Worm (Caenorhabditis elegans) whole organism, L4 larva: ENCODE results near the gene fbxa-158.

Experiments used
- ZK546.5 ChIP-seq, 2 experiments: sonication (generic microtip); optimal IDR thresholded peaks; 2 replicates each; lab custom pipeline; 2017; ENCODE audit warnings: missing biosample characterization in 2 of 2, missing genetic modification characterization in 2 of 2
- ceh-20 ChIP-seq: fragments of 200-800 bp; sonication (Bioruptor generic); IDR thresholded peaks from 2 replicates; pipeline ENCODE4 v1.3.6; 2022; ENCODE audit warnings: missing genetic modification reagents, missing genetic modification characterization, missing compliant biosample characterization
- ceh-28 ChIP-seq: fragments of 150-350 bp; optimal IDR thresholded peaks from 2 replicates; lab custom pipeline; 2014; ENCODE audit warnings: missing biosample characterization, missing genetic modification reagents, missing genetic modification characterization
- ceh-32 ChIP-seq: sonication (generic microtip); optimal IDR thresholded peaks from 2 replicates; lab custom pipeline; 2016; ENCODE audit warnings: mild to moderate bottlenecking, missing genetic modification characterization, missing compliant biosample characterization; ENCODE audit not compliant: poor library complexity
- ceh-44 ChIP-seq: fragments of 200-800 bp; sonication (Bioruptor generic); IDR thresholded peaks from 2 replicates; pipeline ENCODE4 v1.3.6; 2022; ENCODE audit warnings: missing genetic modification reagents, missing genetic modification characterization, missing compliant biosample characterization
- dmd-9 ChIP-seq: fragments of 200-800 bp; sonication (Bioruptor generic); IDR thresholded peaks from 2 replicates; pipeline ENCODE4 v1.3.6; 2022; ENCODE audit warnings: missing genetic modification reagents, missing genetic modification characterization, missing compliant biosample characterization
- dpl-1 ChIP-seq: fragments of 150-350 bp; optimal IDR thresholded peaks from 2 replicates; lab custom pipeline; 2014; ENCODE audit warnings: missing biosample characterization, missing genetic modification reagents, missing genetic modification characterization
- skn-1 ChIP-seq: fragments of 150-350 bp; optimal IDR thresholded peaks from 2 replicates; lab custom pipeline; 2014; ENCODE audit warnings: missing biosample characterization, missing genetic modification characterization
- spr-3 ChIP-seq: fragments of 200-800 bp; sonication (Bioruptor generic); optimal IDR thresholded peaks from 2 replicates; lab custom pipeline; 2018; ENCODE audit warnings: mild to moderate bottlenecking, missing genetic modification characterization, missing compliant biosample characterization

DNA sequence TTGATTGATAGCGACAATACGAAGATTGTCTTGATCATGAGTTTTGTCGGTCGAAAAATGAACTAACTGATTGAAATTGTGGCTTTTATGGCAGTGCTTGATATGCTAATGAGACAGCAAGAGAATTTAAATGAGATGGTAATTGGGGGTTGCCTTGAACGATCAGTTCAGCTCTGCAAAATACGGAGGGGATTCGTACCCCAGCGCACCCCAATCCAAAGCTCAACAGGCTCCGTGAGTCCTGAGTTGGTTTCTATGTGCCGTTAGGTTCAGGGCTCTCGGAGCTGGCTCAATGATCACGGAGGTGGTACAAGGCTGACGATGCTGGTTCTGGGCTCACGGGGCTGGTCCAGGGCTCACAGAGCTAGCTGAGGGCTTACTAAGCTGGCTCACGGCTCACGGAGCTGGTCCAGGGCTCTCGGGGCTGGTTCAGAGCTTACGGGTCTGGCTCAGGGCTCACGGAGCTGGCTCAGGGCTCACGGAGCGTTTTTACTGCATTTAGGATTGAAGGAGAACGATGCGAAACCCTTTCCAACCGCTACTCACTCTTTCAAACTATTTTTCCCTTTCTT is 23.8 kb upstream of the fbxa-158 start, which contains the start of gene ZC204.6:
- no peak for TF ChIP-seq ceh-28 (tag; lab: Kevin White, UChicago)
- TF ChIP-seq dmd-9 (GFP tag; lab: Robert Waterston, UW), result no peak
- TF ChIP-seq ceh-32, result no peak
- no peak for TF ChIP-seq ceh-44 (GFP tag; lab: Robert Waterston, UW)
- no peak for TF ChIP-seq skn-1 (tag; lab: Kevin White, UChicago)
- TF ChIP-seq dpl-1 (GFP tag; lab: Kevin White, UChicago), result no peak
- no peak for TF ChIP-seq spr-3 (GFP tag; lab: Kevin White, UChicago)
- TF ChIP-seq ZK546.5 (tag; optimal IDR thresholded peaks at IDR 0.05; lab: Kevin White, UChicago), result no peak
- TF ChIP-seq ceh-20 (GFP tag; lab: Robert Waterston, UW), result no peak
